Worm (Caenorhabditis elegans): ENCODE measurements around the gene T08G5.15.

ce11 chrV:14006819-14007218, 16.2 kb downstream of the T08G5.15 start:
- TF ChIP-seq mxl-1 (tag; optimal IDR thresholded peaks at IDR 0.05) (no peak), F52B5.7 (tag; optimal IDR thresholded peaks at IDR 0.05) (no peak), chd-7 (tag; optimal IDR thresholded peaks at IDR 0.05) (no peak), him-1 (tag; optimal IDR thresholded peaks at IDR 0.05) (no peak), ztf-28 (GFP tag; IDR thresholded peaks at IDR 0.05) (no peak), ama-1 (optimal IDR thresholded peaks at IDR 0.05) (no peak), ama-1 (GFP tag; optimal IDR thresholded peaks at IDR 0.05) (no peak), nhr-120 (GFP tag; IDR thresholded peaks at IDR 0.05) (no peak), ztf-6 (GFP tag; IDR thresholded peaks at IDR 0.05) (no peak)
